Worm (Caenorhabditis elegans): ENCODE data around the gene srg-7.

- TF ChIP-seq flt-1 (GFP tag; IDR thresholded peaks at IDR 0.05) (no peak), ztf-29 (GFP tag; IDR thresholded peaks at IDR 0.05) (no peak), ref-1 (GFP tag; conservative IDR thresholded peaks at IDR 0.05) (no peak), cog-1 (tag; optimal IDR thresholded peaks at IDR 0.05) (no peak), tab-1 (GFP tag; IDR thresholded peaks at IDR 0.05) (no peak)
Observed at ce11 chrIII:6311452-6311851, 43.5 kb upstream of the srg-7 start.

All from whole organism, midembryonic.